Fruit fly (Drosophila melanogaster) whole organism: ENCODE results near the gene Atg8a.

Experiments
- CG8478 ChIP-seq: fragments of >200 bp; optimal IDR thresholded peaks from 2 replicates; lab custom pipeline; 2018; ENCODE audit warnings: inconsistent platforms
- Dll ChIP-seq: fragments of >200 bp; optimal IDR thresholded peaks from 2 replicates; lab custom pipeline; 2017
- EcR ChIP-seq, 2 experiments: fragments of >200 bp; optimal IDR thresholded peaks; 2 replicates each; lab custom pipeline; 2017; ENCODE audit warnings: missing biosample characterization in 2 of 2, missing genetic modification characterization in 2 of 2, missing genetic modification reagents in 2 of 2
- pan ChIP-seq: fragments of >200 bp; optimal IDR thresholded peaks from 2 replicates; lab custom pipeline; 2017
- psq ChIP-seq: fragments of >200 bp; optimal IDR thresholded peaks from 2 replicates; lab custom pipeline; 2017
- usp ChIP-seq: fragments of >200 bp; optimal IDR thresholded peaks from 2 replicates; lab custom pipeline; 2017; ENCODE audit warnings: missing biosample characterization, missing genetic modification characterization, mixed read lengths

Gene Atg8a

DNA sequence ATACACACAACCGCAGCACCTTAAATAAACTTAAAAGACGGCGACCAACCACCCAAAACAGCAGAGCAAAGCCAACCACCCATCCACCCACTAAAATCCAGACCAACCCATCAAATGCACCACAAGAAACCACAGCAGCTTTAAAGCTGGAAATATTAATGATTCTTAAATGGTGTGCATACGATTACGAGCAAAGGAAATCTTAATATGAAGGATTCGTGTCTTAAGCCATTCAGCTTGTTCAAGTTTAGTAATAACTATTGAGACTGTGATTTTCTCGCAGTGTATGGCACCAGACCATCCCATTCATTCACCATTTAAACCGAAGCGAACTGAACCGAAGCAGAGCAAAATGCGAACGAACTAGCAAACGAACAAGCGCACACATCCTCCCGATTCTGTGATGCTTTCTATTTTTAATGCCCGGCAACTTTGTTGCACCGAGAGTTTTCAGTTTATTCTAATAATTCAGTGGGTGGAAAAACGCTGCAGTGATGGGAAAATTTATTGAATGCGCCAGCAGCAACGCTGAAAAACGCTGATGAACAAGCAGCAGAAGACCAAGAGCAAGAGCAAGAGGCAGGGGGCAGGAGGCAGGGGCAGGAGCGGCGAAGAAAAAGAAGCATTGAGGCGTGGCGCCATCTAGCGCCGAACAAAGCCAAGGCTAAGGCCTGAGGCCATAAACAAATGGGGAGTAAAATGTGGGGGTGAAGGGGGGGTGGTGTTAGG lies 30.6 kb downstream of the Atg8a start:
- TF ChIP-seq CG8478: no peak
- no peak for TF ChIP-seq Dll (lab: Kevin White, UChicago)
- TF ChIP-seq pan (lab: Kevin White, UChicago): no peak
- no peak for TF ChIP-seq usp (GFP tag; lab: Kevin White, UChicago)
- no peak for TF ChIP-seq psq

- TF ChIP-seq EcR (GFP tag; optimal IDR thresholded peaks at IDR 0.05; lab: Kevin White, UChicago) (no peak), pan (lab: Kevin White, UChicago) (no peak), psq (no peak), CG8478 (no peak), Dll (lab: Kevin White, UChicago) (peak; percentile 64), usp (GFP tag; lab: Kevin White, UChicago) (no peak)
Measured at dm6 chrX:10735682-10736353, 32.3 kb downstream of the Atg8a start.

- TF ChIP-seq usp (GFP tag; lab: Kevin White, UChicago) (no peak), psq (no peak), EcR (GFP tag; optimal IDR thresholded peaks at IDR 0.05; lab: Kevin White, UChicago) (no peak), pan (lab: Kevin White, UChicago) (no peak), Dll (lab: Kevin White, UChicago) (no peak)
Measured at dm6 chrX:10734763-10735681, 33.1 kb downstream of the Atg8a start.

- TF ChIP-seq Dll (lab: Kevin White, UChicago) (no peak), EcR (GFP tag; optimal IDR thresholded peaks at IDR 0.05; lab: Kevin White, UChicago) (no peak), CG8478 (no peak), usp (GFP tag; lab: Kevin White, UChicago) (no peak), pan (lab: Kevin White, UChicago) (no peak), psq (no peak)
Measured at dm6 chrX:10732733-10733455, 35.2 kb downstream of the Atg8a start.

DNA sequence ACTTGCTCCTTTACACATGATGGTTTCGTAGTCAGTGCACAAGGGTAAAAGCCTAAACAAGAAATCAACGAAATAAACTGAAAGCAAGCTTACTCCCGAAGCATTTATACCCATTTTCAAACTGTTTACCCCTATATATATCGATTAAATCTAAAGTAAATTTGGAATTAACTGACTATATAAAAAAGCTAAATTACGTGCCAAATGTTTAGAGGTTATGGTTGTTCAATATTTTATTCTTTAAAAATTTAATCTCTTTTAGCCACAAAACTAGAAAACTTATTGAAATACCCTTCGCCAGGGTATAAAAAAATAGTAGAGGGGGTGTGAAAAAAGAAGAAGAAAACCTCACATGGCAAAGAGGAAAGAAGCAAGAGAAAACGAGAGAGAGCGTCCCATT lies 36.3 kb downstream of the Atg8a start:
- TF ChIP-seq EcR (GFP tag; optimal IDR thresholded peaks at IDR 0.05; lab: Kevin White, UChicago): no peak
- TF ChIP-seq CG8478: no peak
- no peak for TF ChIP-seq psq

dm6 chrX:10731357-10731756 lies 36.8 kb downstream of the Atg8a start:
- TF ChIP-seq pan (lab: Kevin White, UChicago) (no peak), Dll (lab: Kevin White, UChicago) (no peak), usp (GFP tag; lab: Kevin White, UChicago) (no peak), EcR (GFP tag; optimal IDR thresholded peaks at IDR 0.05; lab: Kevin White, UChicago) (no peak), psq (no peak), CG8478 (no peak)

DNA sequence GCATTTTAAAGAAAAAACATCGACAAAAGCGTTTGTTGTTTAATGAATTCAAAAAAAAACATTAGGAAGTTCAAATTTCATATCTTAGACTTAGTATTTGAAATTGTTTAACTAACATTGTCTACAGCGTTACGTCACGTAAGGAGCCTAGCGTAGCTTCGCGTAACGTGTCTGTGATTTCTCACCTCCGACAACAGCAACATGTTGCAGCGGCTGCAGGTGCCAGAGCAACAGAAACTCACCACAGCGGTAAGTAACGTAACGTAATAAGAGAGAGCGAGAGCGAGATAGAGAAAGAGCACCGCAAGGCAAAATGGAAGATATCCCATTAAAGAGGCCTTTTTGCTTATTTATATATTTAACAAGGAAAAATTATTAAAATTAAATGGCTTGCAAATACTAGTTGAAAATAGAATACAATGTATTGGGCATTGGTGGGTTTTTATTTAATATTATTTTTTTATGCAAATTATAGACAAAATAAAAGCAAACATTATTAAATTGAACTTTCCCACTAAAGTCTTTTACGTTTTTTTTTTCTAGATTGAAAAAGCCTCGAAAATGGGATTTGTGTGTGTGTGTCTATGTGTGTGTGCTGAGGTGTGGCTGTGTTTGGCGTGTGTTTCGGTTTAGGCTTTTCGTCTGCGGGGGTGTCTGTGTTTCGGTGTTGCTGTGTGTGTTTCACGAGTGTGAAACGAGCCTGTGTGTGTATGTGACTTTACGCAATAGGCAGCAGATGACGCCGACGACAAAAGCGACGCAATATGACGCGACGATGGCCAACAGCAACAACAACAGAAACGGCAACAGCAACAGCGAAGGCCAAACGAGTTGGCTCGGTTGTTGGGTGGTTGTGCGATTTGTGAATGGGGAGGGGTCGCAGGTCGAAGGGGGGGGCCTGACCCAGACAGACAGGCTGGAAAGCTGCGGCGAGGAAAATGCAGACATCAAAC lies 37.9 kb downstream of the Atg8a start:
- TF ChIP-seq Dll (lab: Kevin White, UChicago) (no peak), EcR (GFP tag; optimal IDR thresholded peaks at IDR 0.05; lab: Kevin White, UChicago) (no peak), psq (no peak), usp (GFP tag; lab: Kevin White, UChicago) (no peak), pan (lab: Kevin White, UChicago) (no peak), CG8478 (no peak)

- TF ChIP-seq pan (lab: Kevin White, UChicago) (no peak), CG8478 (no peak), Dll (lab: Kevin White, UChicago) (no peak), psq (no peak), usp (GFP tag; lab: Kevin White, UChicago) (no peak), EcR (GFP tag; optimal IDR thresholded peaks at IDR 0.05; lab: Kevin White, UChicago) (no peak)
Measured at dm6 chrX:10729196-10729835, 38.8 kb downstream of the Atg8a start.

DNA sequence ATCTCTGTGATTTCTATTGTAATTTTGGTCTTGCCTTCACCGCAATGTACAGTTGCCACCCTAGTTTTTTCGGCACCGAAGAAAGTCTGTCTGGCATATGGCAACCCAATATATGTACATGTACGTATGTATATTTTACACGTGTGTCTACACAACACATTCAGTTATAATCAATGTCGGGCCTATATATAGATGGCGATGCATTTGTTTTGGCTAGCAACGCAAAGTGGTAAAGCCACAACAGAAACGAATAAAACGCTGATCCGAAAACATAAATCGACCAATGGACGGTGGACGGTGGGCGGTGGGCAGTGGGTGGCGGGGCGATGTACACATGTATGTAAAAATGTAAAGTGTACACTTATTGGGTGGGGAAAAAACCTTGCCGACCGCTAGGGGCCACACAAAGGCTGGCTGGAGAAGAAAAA lies 39.6 kb downstream of the Atg8a start:
- TF ChIP-seq Dll (lab: Kevin White, UChicago) (no peak), CG8478 (no peak), pan (lab: Kevin White, UChicago) (no peak), psq (no peak), EcR (GFP tag; optimal IDR thresholded peaks at IDR 0.05; lab: Kevin White, UChicago) (no peak)

- TF ChIP-seq psq: no peak
- TF ChIP-seq CG8478: no peak
- TF ChIP-seq pan (lab: Kevin White, UChicago): no peak
- TF ChIP-seq usp (GFP tag; lab: Kevin White, UChicago): no peak
- no peak for TF ChIP-seq Dll (lab: Kevin White, UChicago)
- TF ChIP-seq EcR (GFP tag; optimal IDR thresholded peaks at IDR 0.05; lab: Kevin White, UChicago): no peak
Measured at dm6 chrX:10728024-10728423, 40.1 kb downstream of the Atg8a start.
